Fruit fly (Drosophila melanogaster) Kc167 (cell line): ENCODE results near the gene CG4613.

Experiments
- Myc ChIP-seq: fragments of >200 bp; optimal IDR thresholded peaks from 2 replicates; lab custom pipeline; 2017; ENCODE audit warnings: missing external identifiers
- Sin3A ChIP-seq: fragments of >200 bp; optimal IDR thresholded peaks from 2 replicates; lab custom pipeline; 2018; ENCODE audit warnings: missing external identifiers
- h ChIP-seq: fragments of >200 bp; optimal IDR thresholded peaks from 3 replicates; lab custom pipeline; 2018; ENCODE audit warnings: missing external identifiers
- psq ChIP-seq: fragments of >200 bp; optimal IDR thresholded peaks from 2 replicates; lab custom pipeline; 2017; ENCODE audit warnings: missing external identifiers
- ttk ChIP-seq: sonication (Bioruptor generic); optimal IDR thresholded peaks from 2 replicates; lab custom pipeline; 2017; ENCODE audit warnings: missing external identifiers

dm6 chr3L:14486611-14487350 lies 34.7 kb downstream of the CG4613 start:
- TF ChIP-seq h (lab: Kevin White, UChicago) (no peak), Myc (lab: Kevin White, UChicago) (no peak), ttk (no peak), Sin3A (lab: Kevin White, UChicago) (no peak), psq (lab: Kevin White, UChicago) (no peak)
